Fruit fly (Drosophila melanogaster): ENCODE measurements around the gene CG32700.

dm6 chrX:9556397-9556796 is 5.8 kb upstream of the CG32700 start, which contains the start of gene CG15317:
- TF ChIP-seq fd59A (GFP tag; optimal IDR thresholded peaks at IDR 0.05): no peak
- no peak for TF ChIP-seq acj6 (GFP tag; optimal IDR thresholded peaks at IDR 0.05)
- TF ChIP-seq Eip78C (GFP tag): no peak
- no peak for TF ChIP-seq CG10631 (GFP tag; optimal IDR thresholded peaks at IDR 0.05)
- TF ChIP-seq dsx (GFP tag; optimal IDR thresholded peaks at IDR 0.05; ENCODE audit: poor library complexity, severe bottlenecking): no peak
- no peak for TF ChIP-seq CG6163 (GFP tag; IDR thresholded peaks at IDR 0.05)
- TF ChIP-seq Blimp-1 (GFP tag; optimal IDR thresholded peaks at IDR 0.05): no peak
- no peak for TF ChIP-seq CG32006 (GFP tag; optimal IDR thresholded peaks at IDR 0.05)
- no peak for TF ChIP-seq Hr4 (GFP tag; optimal IDR thresholded peaks at IDR 0.05)
- TF ChIP-seq CG6808 (GFP tag; optimal IDR thresholded peaks at IDR 0.05): no peak
- no peak for TF ChIP-seq Hr39 (GFP tag; optimal IDR thresholded peaks at IDR 0.05)
- TF ChIP-seq CG1621 (tag; optimal IDR thresholded peaks at IDR 0.05): no peak
